Worm (Caenorhabditis elegans): Measurements from ENCODE around the gene F19C6.2.

F19C6.2 gene

ce11 chrX:9956537-9956936 lies 44.2 kb upstream of the F19C6.2 start:
- TF ChIP-seq aha-1 (tag) (peak; percentile 82), dmd-6 (GFP tag; IDR thresholded peaks at IDR 0.05) (0 out of 2 replicates have a peak, but pooled peaks have one; percentile 27), hif-1 (tag; optimal IDR thresholded peaks at IDR 0.05) (peak in 1 of 2 experiments; percentile 16)

ce11 chrX:9957449-9957848 lies 43.3 kb upstream of the F19C6.2 start:
- no peak for TF ChIP-seq saeg-2 (GFP tag; IDR thresholded peaks at IDR 0.05)
- TF ChIP-seq nhr-42 (GFP tag; IDR thresholded peaks at IDR 0.05): no peak
- 0 out of 2 replicates have a peak, but pooled peaks have one; percentile 13 for TF ChIP-seq dmd-6 (GFP tag; IDR thresholded peaks at IDR 0.05)
- TF ChIP-seq mxl-2 (GFP tag; conservative IDR thresholded peaks at IDR 0.05): no peak
- TF ChIP-seq Y75B8A.6 (GFP tag; IDR thresholded peaks at IDR 0.05): no peak

ce11 chrX:9958561-9958960 lies 42.2 kb upstream of the F19C6.2 start, which contains the start of gene ZC506.1:
Gene ZC506.1, plus strand, starts transcription at chrX:9958960.
- TF ChIP-seq ces-1 (GFP tag; optimal IDR thresholded peaks at IDR 0.05): no peak
- peak; percentile 87 for TF ChIP-seq T26A8.4 (GFP tag; IDR thresholded peaks at IDR 0.05)
- TF ChIP-seq ceh-28 (tag; optimal IDR thresholded peaks at IDR 0.05): peak; percentile 84
- TF ChIP-seq zfp-2 (tag; optimal IDR thresholded peaks at IDR 0.05): peak; percentile 9
- TF ChIP-seq hlh-30 (tag; optimal IDR thresholded peaks at IDR 0.05; ENCODE audit: insufficient read depth): peak; percentile 87
- TF ChIP-seq fos-1 (tag; optimal IDR thresholded peaks at IDR 0.05): no peak
- peak; percentile 92 for TF ChIP-seq ctbp-1 (GFP tag; IDR thresholded peaks at IDR 0.05)
- no peak for TF ChIP-seq unc-39 (tag; optimal IDR thresholded peaks at IDR 0.05)
- TF ChIP-seq sdz-12 (GFP tag; optimal IDR thresholded peaks at IDR 0.05): no peak
- peak; percentile 62 for TF ChIP-seq dpl-1 (GFP tag; optimal IDR thresholded peaks at IDR 0.05)
- TF ChIP-seq aly-2 (tag; optimal IDR thresholded peaks at IDR 0.05): peak; percentile 1
- peak in 1 of 2 experiments; percentile 12 for TF ChIP-seq ZK546.5 (tag; optimal IDR thresholded peaks at IDR 0.05)
- no peak for TF ChIP-seq lim-7 (GFP tag; IDR thresholded peaks at IDR 0.05)
- TF ChIP-seq D1046.2 (GFP tag; IDR thresholded peaks at IDR 0.05): no peak
- peak; percentile 95 for TF ChIP-seq nhr-77 (tag; optimal IDR thresholded peaks at IDR 0.05)
- peak; percentile 67 for TF ChIP-seq arid-1 (GFP tag; conservative IDR thresholded peaks at IDR 0.05)
- TF ChIP-seq aha-1 (tag): peak; percentile 99
- no peak for TF ChIP-seq zip-11 (GFP tag; IDR thresholded peaks at IDR 0.05)
- peak; percentile 65; the same call in 1 of the 2 replicates for TF ChIP-seq lin-1 (GFP tag; IDR thresholded peaks at IDR 0.05)
- TF ChIP-seq nhr-102 (tag; optimal IDR thresholded peaks at IDR 0.05): peak; percentile 89
- no peak for TF ChIP-seq egl-27 (tag; optimal IDR thresholded peaks at IDR 0.05)
- 0 out of 2 replicates have a peak, but pooled peaks have one; percentile 42 for TF ChIP-seq dmd-8 (GFP tag; IDR thresholded peaks at IDR 0.05)
- no peak for TF ChIP-seq lin-15B (tag; optimal IDR thresholded peaks at IDR 0.05)
- peak; percentile 54 for TF ChIP-seq fkh-10 (GFP tag; optimal IDR thresholded peaks at IDR 0.05)
- no peak for TF ChIP-seq madf-5 (GFP tag; IDR thresholded peaks at IDR 0.05)
- TF ChIP-seq spr-1 (tag; optimal IDR thresholded peaks at IDR 0.05): peak; percentile 91
- TF ChIP-seq F49E8.2 (tag; optimal IDR thresholded peaks at IDR 0.05; ENCODE audit: borderline replicate concordance): no peak
- TF ChIP-seq nhr-6 (tag; optimal IDR thresholded peaks at IDR 0.05): peak; percentile 93
- TF ChIP-seq php-3 (GFP tag; IDR thresholded peaks at IDR 0.05): peak; percentile 64
- peak; percentile 94 for TF ChIP-seq mxl-3 (GFP tag; optimal IDR thresholded peaks at IDR 0.05)
- TF ChIP-seq zag-1 (tag; optimal IDR thresholded peaks at IDR 0.05): no peak
- TF ChIP-seq ztf-11 (tag; optimal IDR thresholded peaks at IDR 0.05): no peak
- peak; percentile 95 for TF ChIP-seq lin-13 (GFP tag; optimal IDR thresholded peaks at IDR 0.05)
- TF ChIP-seq Y48G9A.11 (GFP tag; IDR thresholded peaks at IDR 0.05): no peak
- TF ChIP-seq mdt-29 (GFP tag; IDR thresholded peaks at IDR 0.05): peak; percentile 58; the same call in 1 of the 2 replicates
- peak; percentile 34 for TF ChIP-seq ama-1 (optimal IDR thresholded peaks at IDR 0.05)
- TF ChIP-seq dmd-6 (GFP tag; IDR thresholded peaks at IDR 0.05): peak; percentile 89
- TF ChIP-seq pha-4 (GFP tag; IDR thresholded peaks at IDR 0.05): no peak
- peak; percentile 85 for TF ChIP-seq pha-4 (tag; optimal IDR thresholded peaks at IDR 0.05)
- no peak for TF ChIP-seq F44E2.7 (GFP tag; IDR thresholded peaks at IDR 0.05)
- TF ChIP-seq T20F7.1 (GFP tag; optimal IDR thresholded peaks at IDR 0.05): peak; percentile 84
- peak; percentile 83 for TF ChIP-seq F37D6.2 (tag; optimal IDR thresholded peaks at IDR 0.05)
- TF ChIP-seq nhr-111 (GFP tag; optimal IDR thresholded peaks at IDR 0.05): no peak
- no peak for TF ChIP-seq tag-97 (GFP tag; IDR thresholded peaks at IDR 0.05)

All from whole organism, L4 larva.